Worm (Caenorhabditis elegans) whole organism, L3 larva: ENCODE measurements around the gene R11G1.2.

ENCODE experiments used
- R02D3.7 ChIP-seq: fragments of 150-350 bp; optimal IDR thresholded peaks from 2 replicates; lab custom pipeline; 2014; ENCODE audit warnings: missing biosample characterization, missing genetic modification characterization
- aly-2 ChIP-seq: fragments of 150-350 bp; optimal IDR thresholded peaks from 2 replicates; lab custom pipeline; 2014; ENCODE audit warnings: missing biosample characterization, missing genetic modification characterization
- ama-1 ChIP-seq: fragments of 150-350 bp; optimal IDR thresholded peaks from 2 replicates; lab custom pipeline; 2018
- ceh-16 ChIP-seq: sonication (generic microtip); optimal IDR thresholded peaks from 2 replicates; lab custom pipeline; 2017; ENCODE audit warnings: missing biosample characterization, missing genetic modification characterization
- ceh-82 ChIP-seq: fragments of 150-350 bp; optimal IDR thresholded peaks from 2 replicates; lab custom pipeline; 2014; ENCODE audit warnings: missing biosample characterization, missing genetic modification characterization
- ceh-9 ChIP-seq: sonication (generic microtip); optimal IDR thresholded peaks from 2 replicates; lab custom pipeline; 2018; ENCODE audit warnings: missing biosample characterization, missing genetic modification characterization
- daf-12 ChIP-seq: fragments of 150-350 bp; optimal IDR thresholded peaks from 2 replicates; lab custom pipeline; 2014; ENCODE audit warnings: missing biosample characterization, missing genetic modification reagents, missing genetic modification characterization
- egl-27 ChIP-seq: sonication (generic microtip); optimal IDR thresholded peaks from 4 replicates; lab custom pipeline; 2017; ENCODE audit warnings: missing biosample characterization, missing genetic modification reagents, missing genetic modification characterization
- egl-5 ChIP-seq: fragments of 150-350 bp; optimal IDR thresholded peaks from 2 replicates; lab custom pipeline; 2017; ENCODE audit warnings: missing biosample characterization, missing genetic modification reagents, missing genetic modification characterization, inconsistent platforms
- elt-2 ChIP-seq: sonication (generic microtip); optimal IDR thresholded peaks from 2 replicates; lab custom pipeline; 2016; ENCODE audit warnings: missing genetic modification reagents, mild to moderate bottlenecking, missing genetic modification characterization, missing compliant biosample characterization
- elt-3 ChIP-seq, 3 experiments: fragments of 150-350 bp in 1 of 3; sonication (generic microtip) in 2 of 3; optimal IDR thresholded peaks; 2 replicates in 2 of 3; 4 replicates in 1 of 3; lab custom pipeline; 2014 to 2017; ENCODE audit warnings: missing biosample characterization in 3 of 3, missing genetic modification characterization in 3 of 3
- eor-1 ChIP-seq, 2 experiments: fragments of 150-350 bp; optimal IDR thresholded peaks; 2 replicates each; lab custom pipeline; 2014 to 2018; ENCODE audit warnings: missing biosample characterization in 2 of 2, missing genetic modification characterization in 2 of 2
- fkh-10 ChIP-seq: sonication (generic microtip); optimal IDR thresholded peaks from 2 replicates; lab custom pipeline; 2017; ENCODE audit warnings: missing biosample characterization, missing genetic modification reagents, missing genetic modification characterization
- fkh-2 ChIP-seq: fragments of 150-350 bp; optimal IDR thresholded peaks from 2 replicates; lab custom pipeline; 2014; ENCODE audit warnings: missing biosample characterization, missing genetic modification reagents, missing genetic modification characterization
- fos-1 ChIP-seq: fragments of 150-350 bp; optimal IDR thresholded peaks from 2 replicates; lab custom pipeline; 2014; ENCODE audit warnings: missing biosample characterization, missing genetic modification characterization
- hmg-11 ChIP-seq: sonication (generic microtip); optimal IDR thresholded peaks from 2 replicates; lab custom pipeline; 2016; ENCODE audit warnings: missing genetic modification characterization, missing compliant biosample characterization
- jun-1 ChIP-seq: fragments of 150-350 bp; optimal IDR thresholded peaks from 2 replicates; lab custom pipeline; 2014; ENCODE audit warnings: missing biosample characterization, missing genetic modification reagents, missing genetic modification characterization
- lin-15B ChIP-seq: fragments of 150-350 bp; optimal IDR thresholded peaks from 2 replicates; lab custom pipeline; 2014; ENCODE audit warnings: missing biosample characterization, missing genetic modification characterization
- lin-39 ChIP-seq: fragments of 150-350 bp; optimal IDR thresholded peaks from 2 replicates; lab custom pipeline; 2018; ENCODE audit warnings: missing biosample characterization, missing genetic modification reagents, missing genetic modification characterization
- lsy-12 ChIP-seq: sonication (generic microtip); optimal IDR thresholded peaks from 2 replicates; lab custom pipeline; 2016; ENCODE audit warnings: mild to moderate bottlenecking, missing genetic modification characterization, missing compliant biosample characterization
- mdl-1 ChIP-seq: fragments of 150-350 bp; optimal IDR thresholded peaks from 2 replicates; lab custom pipeline; 2014; ENCODE audit warnings: missing biosample characterization, missing genetic modification characterization
- mml-1 ChIP-seq: fragments of 150-350 bp; sonication (generic microtip); optimal IDR thresholded peaks from 3 replicates; lab custom pipeline; 2014; ENCODE audit warnings: missing biosample characterization, missing genetic modification characterization
- nfya-1 ChIP-seq: sonication (generic microtip); optimal IDR thresholded peaks from 2 replicates; lab custom pipeline; 2017; ENCODE audit warnings: missing genetic modification characterization, mild to moderate bottlenecking, missing compliant biosample characterization, antibody characterized with exemption, moderate library complexity; ENCODE audit not compliant: insufficient read depth
- nhr-11 ChIP-seq: fragments of 150-350 bp; optimal IDR thresholded peaks from 2 replicates; lab custom pipeline; 2014; ENCODE audit warnings: missing biosample characterization, missing genetic modification characterization
- nhr-12 ChIP-seq: fragments of 150-350 bp; optimal IDR thresholded peaks from 2 replicates; lab custom pipeline; 2014; ENCODE audit warnings: missing biosample characterization, missing genetic modification characterization
- nhr-23 ChIP-seq: fragments of 150-350 bp; optimal IDR thresholded peaks from 2 replicates; lab custom pipeline; 2014; ENCODE audit warnings: missing biosample characterization, missing genetic modification reagents, missing genetic modification characterization
- nhr-237 ChIP-seq: fragments of 150-350 bp; optimal IDR thresholded peaks from 2 replicates; lab custom pipeline; 2014; ENCODE audit warnings: missing biosample characterization, missing genetic modification characterization
- nhr-25 ChIP-seq: sonication (generic microtip); optimal IDR thresholded peaks from 2 replicates; lab custom pipeline; 2017; ENCODE audit warnings: missing biosample characterization, missing genetic modification characterization
- nhr-28 ChIP-seq: fragments of 150-350 bp; optimal IDR thresholded peaks from 2 replicates; lab custom pipeline; 2014; ENCODE audit warnings: missing biosample characterization, missing genetic modification characterization
- nhr-67 ChIP-seq: fragments of 150-350 bp; optimal IDR thresholded peaks from 2 replicates; lab custom pipeline; 2014; ENCODE audit warnings: missing biosample characterization, missing genetic modification characterization
- nhr-77 ChIP-seq: fragments of 150-350 bp; optimal IDR thresholded peaks from 2 replicates; lab custom pipeline; 2014; ENCODE audit warnings: missing biosample characterization, missing genetic modification characterization
- pha-4 ChIP-seq: fragments of 150-350 bp; optimal IDR thresholded peaks from 2 replicates; lab custom pipeline; 2014; ENCODE audit warnings: missing biosample characterization, missing genetic modification reagents, missing genetic modification characterization
- pqm-1 ChIP-seq: fragments of 150-350 bp; optimal IDR thresholded peaks from 2 replicates; lab custom pipeline; 2017; ENCODE audit warnings: missing biosample characterization, missing genetic modification characterization, inconsistent platforms
- sea-2 ChIP-seq: fragments of 150-350 bp; sonication (generic microtip); optimal IDR thresholded peaks from 4 replicates; lab custom pipeline; 2014; ENCODE audit warnings: missing biosample characterization, missing genetic modification reagents, missing genetic modification characterization
- skn-1 ChIP-seq: fragments of 150-350 bp; optimal IDR thresholded peaks from 2 replicates; lab custom pipeline; 2014; ENCODE audit warnings: missing biosample characterization, missing genetic modification characterization
- snpc-4 ChIP-seq: fragments of 150-350 bp; optimal IDR thresholded peaks from 2 replicates; lab custom pipeline; 2014; ENCODE audit warnings: missing biosample characterization, missing genetic modification characterization
- tbx-2 ChIP-seq: sonication (generic microtip); optimal IDR thresholded peaks from 2 replicates; lab custom pipeline; 2016; ENCODE audit warnings: mild to moderate bottlenecking, missing genetic modification characterization, missing compliant biosample characterization
- unc-62 ChIP-seq: fragments of 150-350 bp; sonication (generic microtip); optimal IDR thresholded peaks from 4 replicates; lab custom pipeline; 2014; ENCODE audit warnings: missing biosample characterization, missing genetic modification reagents, missing genetic modification characterization
- zag-1 ChIP-seq: fragments of 150-350 bp; optimal IDR thresholded peaks from 2 replicates; lab custom pipeline; 2014; ENCODE audit warnings: missing biosample characterization, missing genetic modification characterization

The R11G1.2 gene

ce11 chrX:3611740-3612139, 38.7 kb upstream of the R11G1.2 start:
- TF ChIP-seq elt-2 (tag; lab: Kevin White, UChicago) = no peak
- no peak for TF ChIP-seq nhr-77 (tag; lab: Kevin White, UChicago)
- TF ChIP-seq fos-1 = no peak
- TF ChIP-seq mml-1 (tag; lab: Kevin White, UChicago) = no peak
- TF ChIP-seq nfya-1 (tag; lab: Kevin White, UChicago) = no peak
- no peak for TF ChIP-seq unc-62 (GFP tag; lab: Kevin White, UChicago)
- TF ChIP-seq nhr-25 (tag; lab: Kevin White, UChicago) = no peak
- no peak for TF ChIP-seq ceh-16
- no peak for TF ChIP-seq fkh-10 (GFP tag; lab: Kevin White, UChicago)
- TF ChIP-seq zag-1 (tag; lab: Kevin White, UChicago) = no peak
- no peak for TF ChIP-seq fkh-2 (tag; lab: Kevin White, UChicago)
- no peak for TF ChIP-seq sea-2
- TF ChIP-seq snpc-4 (tag; lab: Kevin White, UChicago) = no peak
- TF ChIP-seq daf-12 (tag; lab: Kevin White, UChicago) = no peak
- no peak for TF ChIP-seq elt-3 (tag; optimal IDR thresholded peaks at IDR 0.05; lab: Kevin White, UChicago)
- no peak for TF ChIP-seq pha-4 (tag; lab: Kevin White, UChicago)
- no peak for TF ChIP-seq ceh-9 (tag; lab: Kevin White, UChicago)

DNA sequence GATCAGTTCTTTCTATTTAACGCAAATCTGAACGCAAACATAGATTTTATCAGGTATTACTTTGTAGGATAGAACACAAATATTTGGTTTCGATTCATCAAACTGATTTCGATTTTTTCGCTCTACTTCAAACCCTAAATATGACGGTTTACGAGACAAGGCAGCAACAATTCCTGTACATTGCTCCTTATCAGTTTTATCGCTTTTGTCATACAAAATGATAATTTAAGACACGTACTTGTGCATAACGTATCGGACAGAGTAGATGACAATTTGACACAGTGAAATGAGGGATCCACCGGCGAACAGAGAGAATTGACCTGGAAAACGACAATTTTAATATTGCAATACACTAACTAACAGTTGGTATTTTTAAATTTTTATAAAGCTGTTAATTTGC, 36.7 kb upstream of the R11G1.2 start:
- TF ChIP-seq ceh-9 (tag; lab: Kevin White, UChicago) = no peak
- TF ChIP-seq nhr-77 (tag; lab: Kevin White, UChicago) = no peak
- no peak for TF ChIP-seq zag-1 (tag; lab: Kevin White, UChicago)
- no peak for TF ChIP-seq unc-62 (GFP tag; lab: Kevin White, UChicago)
- no peak for TF ChIP-seq nhr-237 (tag; lab: Kevin White, UChicago)
- TF ChIP-seq pqm-1 = peak; percentile 76
- TF ChIP-seq elt-3 (tag; optimal IDR thresholded peaks at IDR 0.05; lab: Kevin White, UChicago) = no peak
- TF ChIP-seq tbx-2 = no peak
- peak; percentile 28 for TF ChIP-seq skn-1 (tag; lab: Kevin White, UChicago)
- no peak for TF ChIP-seq aly-2 (tag; lab: Kevin White, UChicago)
- TF ChIP-seq lsy-12 = no peak
- no peak for TF ChIP-seq snpc-4 (tag; lab: Kevin White, UChicago)
- TF ChIP-seq elt-2 (tag; lab: Kevin White, UChicago) = peak; percentile 91

DNA sequence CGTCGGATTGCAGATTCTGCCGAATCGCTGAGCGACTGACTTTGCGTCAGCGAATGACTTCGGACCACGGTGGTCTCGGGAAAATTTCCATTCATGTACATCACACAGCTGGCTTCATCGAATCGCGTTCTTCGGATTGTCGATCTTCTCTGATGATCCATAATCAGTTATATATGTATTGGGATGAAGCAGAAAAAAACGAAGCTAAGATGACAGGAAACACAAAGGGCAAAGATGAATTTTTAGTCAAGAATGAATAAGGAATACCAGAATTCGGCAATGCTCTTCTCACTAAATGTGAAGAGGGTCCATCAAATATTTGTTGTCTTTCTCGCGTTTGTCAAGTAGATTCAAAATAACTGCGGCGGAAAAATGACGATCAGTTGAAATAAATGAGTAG, 33.2 kb upstream of the R11G1.2 start, which contains the start of gene del-9:
del-9 (minus strand) TSS at position 101 of the 400 bp plus-strand sequence.
- TF ChIP-seq lin-15B (tag; lab: Kevin White, UChicago) (no peak), egl-27 (tag; lab: Kevin White, UChicago) (no peak), skn-1 (tag; lab: Kevin White, UChicago) (no peak), mdl-1 (no peak), elt-3 (tag; optimal IDR thresholded peaks at IDR 0.05; lab: Kevin White, UChicago) (no peak)

DNA sequence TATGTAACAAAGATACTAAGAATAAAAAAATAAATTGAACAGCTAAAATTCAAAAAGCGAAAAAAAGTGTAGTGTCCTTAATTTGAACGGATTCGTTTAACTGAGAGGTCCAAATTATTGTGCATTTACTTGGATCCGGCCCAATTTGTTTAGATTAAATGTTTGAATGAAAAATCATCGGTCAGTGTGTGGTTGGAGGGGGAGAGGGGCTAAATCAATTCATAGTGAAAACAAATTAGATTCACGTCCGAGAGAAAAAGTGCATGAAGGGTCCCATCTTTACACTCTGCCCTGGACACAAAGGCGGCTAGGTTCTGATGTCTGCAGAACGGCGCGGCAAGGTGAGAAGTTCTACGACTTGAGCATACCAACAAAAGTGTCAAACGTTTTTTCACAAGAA, 31.6 kb upstream of the R11G1.2 start:
- TF ChIP-seq mml-1 (tag; lab: Kevin White, UChicago) (no peak), nhr-77 (tag; lab: Kevin White, UChicago) (no peak), egl-5 (tag; lab: Kevin White, UChicago) (no peak)

ce11 chrX:3623162-3623561, 27.3 kb upstream of the R11G1.2 start, which contains the start of gene C18B2.2:
Gene C18B2.2 (plus strand): TSS chrX:3623462.
- TF ChIP-seq R02D3.7 (tag; lab: Kevin White, UChicago) (no peak), nhr-23 (tag; lab: Kevin White, UChicago) (no peak), fos-1 (no peak), eor-1 (tag; optimal IDR thresholded peaks at IDR 0.05; lab: Kevin White, UChicago) (no peak), nhr-11 (tag; lab: Kevin White, UChicago) (no peak), egl-5 (tag; lab: Kevin White, UChicago) (no peak), mml-1 (tag; lab: Kevin White, UChicago) (no peak), ama-1 (no peak), ceh-82 (tag; lab: Kevin White, UChicago) (no peak), elt-2 (tag; lab: Kevin White, UChicago) (no peak), aly-2 (tag; lab: Kevin White, UChicago) (no peak), fkh-10 (GFP tag; lab: Kevin White, UChicago) (no peak), skn-1 (tag; lab: Kevin White, UChicago) (no peak), lin-39 (tag; lab: Kevin White, UChicago) (no peak), unc-62 (GFP tag; lab: Kevin White, UChicago) (no peak), nhr-28 (tag; lab: Kevin White, UChicago) (no peak), nhr-67 (tag; lab: Kevin White, UChicago) (no peak), nhr-12 (tag; lab: Kevin White, UChicago) (no peak), jun-1 (tag; lab: Kevin White, UChicago) (no peak), hmg-11 (tag; lab: Kevin White, UChicago) (no peak)
